Worm (Caenorhabditis elegans) whole organism, L1 larva: Measurements from ENCODE around the gene zip-1.

ENCODE experiments used
- C16A3.4 ChIP-seq: fragments of 150-350 bp; optimal IDR thresholded peaks from 2 replicates; lab custom pipeline; 2014; ENCODE audit warnings: missing biosample characterization, missing genetic modification characterization
- aha-1 ChIP-seq: fragments of 150-350 bp; optimal IDR thresholded peaks from 2 replicates; lab custom pipeline; 2014; ENCODE audit warnings: missing biosample characterization, missing genetic modification characterization
- aly-2 ChIP-seq: fragments of 150-350 bp; optimal IDR thresholded peaks from 2 replicates; lab custom pipeline; 2014; ENCODE audit warnings: missing biosample characterization, missing genetic modification characterization
- ama-1 ChIP-seq: fragments of 150-350 bp; optimal IDR thresholded peaks from 2 replicates; lab custom pipeline; 2014
- blmp-1 ChIP-seq: fragments of 150-350 bp; optimal IDR thresholded peaks from 2 replicates; lab custom pipeline; 2014; ENCODE audit warnings: missing biosample characterization, missing genetic modification characterization
- ceh-8 ChIP-seq: fragments of 200-800 bp; sonication (Bioruptor generic); optimal IDR thresholded peaks from 2 replicates; lab custom pipeline; 2018; ENCODE audit warnings: mild to moderate bottlenecking, missing genetic modification characterization, moderate library complexity, missing compliant biosample characterization
- ceh-88 ChIP-seq: fragments of 200-800 bp; sonication (Bioruptor generic); IDR thresholded peaks from 2 replicates; pipeline ENCODE4 v1.3.6; 2022; ENCODE audit warnings: missing genetic modification characterization, missing compliant biosample characterization
- ceh-90 ChIP-seq: sonication (generic microtip); optimal IDR thresholded peaks from 2 replicates; lab custom pipeline; 2016; ENCODE audit warnings: missing genetic modification characterization, missing compliant biosample characterization
- ces-1 ChIP-seq: fragments of 150-350 bp; optimal IDR thresholded peaks from 2 replicates; lab custom pipeline; 2014; ENCODE audit warnings: missing biosample characterization, missing genetic modification reagents, missing genetic modification characterization
- dpl-1 ChIP-seq, 3 experiments: fragments of 150-350 bp in 2 of 3; sonication (generic microtip) in 1 of 3; optimal IDR thresholded peaks; 2 replicates each; lab custom pipeline; 2014 to 2017; ENCODE audit warnings: missing biosample characterization in 3 of 3, missing genetic modification characterization in 3 of 3, missing genetic modification reagents in 3 of 3
- efl-1 ChIP-seq, 4 experiments: fragments of 150-350 bp; optimal IDR thresholded peaks in 3 of 4; peaks in 1 of 4; 1 replicate in 1 of 4; 2 replicates in 3 of 4; lab custom pipeline; 2014; ENCODE audit warnings: missing biosample characterization in 2 of 4, missing genetic modification characterization in 2 of 4, missing genetic modification reagents in 2 of 4
- efl-3 ChIP-seq: fragments of 200-800 bp; sonication (Bioruptor generic); optimal IDR thresholded peaks from 2 replicates; lab custom pipeline; 2018; ENCODE audit warnings: mild to moderate bottlenecking, missing genetic modification characterization, missing compliant biosample characterization
- fkh-4 ChIP-seq: sonication (generic microtip); optimal IDR thresholded peaks from 2 replicates; lab custom pipeline; 2016; ENCODE audit warnings: missing compliant biosample characterization, missing genetic modification characterization, borderline replicate concordance
- fkh-8 ChIP-seq: sonication (generic microtip); optimal IDR thresholded peaks from 2 replicates; lab custom pipeline; 2016; ENCODE audit warnings: mild to moderate bottlenecking, missing genetic modification characterization, missing compliant biosample characterization
- fos-1 ChIP-seq: fragments of 150-350 bp; optimal IDR thresholded peaks from 2 replicates; lab custom pipeline; 2014; ENCODE audit warnings: missing biosample characterization, missing genetic modification characterization
- hlh-17 ChIP-seq: fragments of 200-800 bp; sonication (Bioruptor generic); optimal IDR thresholded peaks from 2 replicates; lab custom pipeline; 2018; ENCODE audit warnings: missing genetic modification characterization, mild to moderate bottlenecking, missing compliant biosample characterization, moderate library complexity, borderline replicate concordance
- lin-13 ChIP-seq: fragments of 150-350 bp; optimal IDR thresholded peaks from 2 replicates; lab custom pipeline; 2014; ENCODE audit warnings: missing biosample characterization, missing genetic modification reagents, missing genetic modification characterization
- lin-14 ChIP-seq: fragments of 200-800 bp; sonication (Bioruptor generic); optimal IDR thresholded peaks from 2 replicates; lab custom pipeline; 2018; ENCODE audit warnings: mild to moderate bottlenecking, missing genetic modification characterization, moderate library complexity, missing compliant biosample characterization
- lin-15B ChIP-seq: fragments of 150-350 bp; sonication (generic microtip); optimal IDR thresholded peaks from 3 replicates; lab custom pipeline; 2014; ENCODE audit warnings: missing biosample characterization, missing genetic modification characterization
- lin-39 ChIP-seq: fragments of 150-350 bp; optimal IDR thresholded peaks from 2 replicates; lab custom pipeline; 2014; ENCODE audit warnings: missing biosample characterization, missing genetic modification reagents, missing genetic modification characterization
- lir-3 ChIP-seq: sonication (generic microtip); optimal IDR thresholded peaks from 2 replicates; lab custom pipeline; 2016; ENCODE audit warnings: mild to moderate bottlenecking, missing genetic modification characterization, moderate library complexity, missing compliant biosample characterization; ENCODE audit not compliant: poor library complexity
- lsy-2 ChIP-seq, 2 experiments: fragments of 150-350 bp; optimal IDR thresholded peaks; 2 replicates each; lab custom pipeline; 2014; ENCODE audit warnings: missing biosample characterization in 2 of 2, missing genetic modification characterization in 2 of 2
- mab-9 ChIP-seq: fragments of 200-800 bp; sonication (Bioruptor generic); IDR thresholded peaks from 2 replicates; pipeline ENCODE4 v1.3.6; 2022; ENCODE audit warnings: missing genetic modification reagents, missing genetic modification characterization, missing compliant biosample characterization
- nhr-11 ChIP-seq: fragments of 150-350 bp; optimal IDR thresholded peaks from 2 replicates; lab custom pipeline; 2014; ENCODE audit warnings: missing biosample characterization, missing genetic modification characterization
- nhr-20 ChIP-seq: sonication (generic microtip); optimal IDR thresholded peaks from 2 replicates; lab custom pipeline; 2016; ENCODE audit warnings: mild to moderate bottlenecking, missing genetic modification characterization, missing compliant biosample characterization
- nhr-84 ChIP-seq: sonication (generic microtip); optimal IDR thresholded peaks from 2 replicates; lab custom pipeline; 2017; ENCODE audit warnings: missing biosample characterization, missing genetic modification characterization
- nhr-85 ChIP-seq: sonication (generic microtip); peaks from one replicate; lab custom pipeline; 2016; ENCODE audit warnings: missing genetic modification characterization, inconsistent platforms, missing compliant biosample characterization
- nhr-90 ChIP-seq: sonication (generic microtip); optimal IDR thresholded peaks from 2 replicates; lab custom pipeline; 2016; ENCODE audit warnings: mild to moderate bottlenecking, missing genetic modification characterization, missing compliant biosample characterization; ENCODE audit not compliant: poor library complexity
- rnt-1 ChIP-seq: sonication (generic microtip); optimal IDR thresholded peaks from 2 replicates; lab custom pipeline; 2016; ENCODE audit warnings: mild to moderate bottlenecking, missing genetic modification characterization, moderate library complexity, missing compliant biosample characterization
- skn-1 ChIP-seq: fragments of 150-350 bp; optimal IDR thresholded peaks from 2 replicates; lab custom pipeline; 2014; ENCODE audit warnings: missing biosample characterization, missing genetic modification characterization
- snu-23 ChIP-seq: sonication (generic microtip); optimal IDR thresholded peaks from 2 replicates; lab custom pipeline; 2016; ENCODE audit warnings: missing genetic modification characterization, missing compliant biosample characterization
- sox-4 ChIP-seq: sonication (generic microtip); optimal IDR thresholded peaks from 2 replicates; lab custom pipeline; 2016; ENCODE audit warnings: missing genetic modification characterization, missing compliant biosample characterization
- sptf-1 ChIP-seq: fragments of 150-350 bp; optimal IDR thresholded peaks from 2 replicates; lab custom pipeline; 2014; ENCODE audit warnings: missing biosample characterization, missing genetic modification characterization
- tbx-2 ChIP-seq: sonication (generic microtip); optimal IDR thresholded peaks from 2 replicates; lab custom pipeline; 2016; ENCODE audit warnings: missing genetic modification characterization, missing compliant biosample characterization
- tlp-1 ChIP-seq: fragments of 150-350 bp; optimal IDR thresholded peaks from 2 replicates; lab custom pipeline; 2014; ENCODE audit warnings: missing biosample characterization, missing genetic modification characterization
- unc-130 ChIP-seq: fragments of 150-350 bp; optimal IDR thresholded peaks from 2 replicates; lab custom pipeline; 2017; ENCODE audit warnings: missing biosample characterization, missing genetic modification characterization, inconsistent platforms
- unc-30 ChIP-seq: sonication (generic microtip); optimal IDR thresholded peaks from 2 replicates; lab custom pipeline; 2017; ENCODE audit warnings: missing biosample characterization, missing genetic modification characterization
- unc-86 ChIP-seq: sonication (generic microtip); optimal IDR thresholded peaks from 2 replicates; lab custom pipeline; 2016; ENCODE audit warnings: missing genetic modification characterization, missing compliant biosample characterization
- vab-15 ChIP-seq: sonication (generic microtip); optimal IDR thresholded peaks from 2 replicates; lab custom pipeline; 2017; ENCODE audit warnings: missing genotype, mild to moderate bottlenecking, missing genetic modification characterization, missing compliant biosample characterization
- zag-1 ChIP-seq: fragments of 150-350 bp; optimal IDR thresholded peaks from 2 replicates; lab custom pipeline; 2014; ENCODE audit warnings: missing biosample characterization, missing genetic modification characterization
- ztf-11 ChIP-seq, 2 experiments: sonication (generic microtip); optimal IDR thresholded peaks; 2 replicates each; lab custom pipeline; 2016 to 2017; ENCODE audit warnings: missing genetic modification characterization in 2 of 2, missing biosample characterization in 1 of 2, missing compliant biosample characterization in 1 of 2
- ztf-4 ChIP-seq: fragments of 150-350 bp; optimal IDR thresholded peaks from 2 replicates; lab custom pipeline; 2014; ENCODE audit warnings: missing biosample characterization, missing genetic modification characterization

The zip-1 gene

DNA sequence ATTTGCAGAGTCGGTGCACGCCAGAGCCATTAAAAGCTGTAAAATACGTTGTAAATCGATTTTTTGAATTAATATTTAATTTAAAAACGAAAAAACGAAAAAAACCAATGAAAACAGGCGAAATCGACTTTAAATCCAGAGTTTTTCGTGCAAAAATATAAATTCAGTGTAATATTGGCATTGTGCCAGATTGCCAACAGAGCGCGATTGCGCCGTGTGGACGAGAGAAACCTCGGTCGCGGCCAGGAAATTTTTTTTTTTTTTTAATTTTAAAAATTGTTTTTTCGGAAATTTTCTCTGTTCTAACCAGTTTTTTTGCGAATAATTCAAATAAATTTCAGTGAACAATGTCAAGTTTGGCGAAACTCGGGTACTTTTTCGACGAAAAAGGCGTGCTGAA is 17.8 kb downstream of the zip-1 start, which contains the start of the genes pph-4.1 and Y75B8A.31 (continued):
- peak in 1 of 2 experiments; percentile 87 for TF ChIP-seq ztf-11 (tag; optimal IDR thresholded peaks at IDR 0.05; lab: Kevin White, UChicago)
- no peak for TF ChIP-seq tlp-1 (tag; lab: Kevin White, UChicago)
- peak; percentile 87 for TF ChIP-seq lin-13 (GFP tag; lab: Kevin White, UChicago)
- peak; percentile 39 for TF ChIP-seq nhr-11 (tag; lab: Kevin White, UChicago)
- peak; percentile 96 for TF ChIP-seq lin-15B
- TF ChIP-seq efl-3 (GFP tag; lab: Kevin White, UChicago) = no peak

DNA sequence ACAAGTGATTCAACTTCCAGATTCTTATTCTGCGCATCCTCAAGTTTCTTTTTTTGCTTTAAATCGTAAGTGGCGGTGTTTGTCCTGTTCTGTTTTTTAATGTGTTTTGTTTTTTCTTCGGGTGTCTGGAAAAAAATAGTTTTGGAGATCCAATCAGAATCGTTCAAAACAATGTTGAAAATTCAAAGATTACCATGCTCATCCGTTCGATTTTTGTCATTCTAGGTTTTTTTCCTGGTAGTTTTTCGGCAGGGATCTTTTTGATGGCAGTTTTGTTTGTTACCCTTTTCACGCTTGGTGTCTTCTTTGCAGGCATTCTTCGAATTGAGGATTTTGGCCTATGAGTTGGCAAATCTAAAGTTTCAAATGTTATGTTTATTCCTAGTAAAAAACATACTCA is 23.0 kb downstream of the zip-1 start:
- TF ChIP-seq vab-15 (tag; lab: Kevin White, UChicago) (no peak), ceh-8 (GFP tag; lab: Kevin White, UChicago) (no peak), hlh-17 (GFP tag; lab: Kevin White, UChicago) (no peak), unc-130 (tag; lab: Kevin White, UChicago) (no peak), fkh-8 (no peak), mab-9 (GFP tag; lab: Robert Waterston, UW) (no peak)

DNA sequence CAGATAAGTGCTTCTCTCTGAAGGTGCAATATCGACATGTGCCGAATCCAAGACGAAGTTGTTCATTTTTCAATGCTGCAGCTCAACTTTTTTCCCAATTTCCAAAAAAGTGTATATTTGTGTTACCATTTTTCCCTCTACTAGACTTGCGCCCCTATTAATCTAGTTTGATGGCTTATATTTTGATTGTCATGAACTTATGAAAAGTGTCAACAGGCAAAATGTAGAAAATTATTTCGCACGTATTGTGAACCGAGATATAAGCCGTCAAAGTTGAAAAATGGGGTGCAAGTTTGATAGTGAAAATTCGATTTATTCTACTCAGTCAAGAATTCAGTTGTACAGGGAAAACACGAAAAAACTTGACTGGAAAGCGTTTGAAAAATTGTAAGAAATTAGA is 24.9 kb downstream of the zip-1 start, which contains the start of gene Y75B8A.32:
Y75B8A.32 (minus strand) TSS at position 101 of the 400 bp plus-strand sequence.
- no peak for TF ChIP-seq lir-3 (tag; lab: Kevin White, UChicago)
- TF ChIP-seq aha-1 (tag; lab: Kevin White, UChicago) = no peak
- TF ChIP-seq nhr-20 (tag; lab: Kevin White, UChicago) = no peak

DNA sequence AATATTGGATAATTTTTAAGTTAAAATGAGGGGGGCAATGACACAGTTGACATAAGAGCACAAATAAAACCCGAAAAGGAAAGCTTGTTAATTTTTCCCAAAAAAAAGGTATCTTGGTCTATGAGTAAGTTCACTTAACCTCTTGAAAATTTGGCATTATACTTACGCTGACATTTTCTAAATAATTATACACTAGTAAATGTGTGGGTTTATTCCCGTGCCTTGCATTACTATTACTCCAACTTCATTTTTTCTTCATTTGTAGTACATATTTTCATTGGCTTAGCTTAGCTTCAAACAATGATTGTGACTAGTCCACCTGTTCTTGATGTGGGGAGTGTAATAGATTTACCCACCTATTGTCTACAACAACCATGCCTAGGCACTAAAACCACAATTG is 25.7 kb downstream of the zip-1 start, which contains the start of gene Y75B8A.34:
Y75B8A.34 (plus strand) TSS at position 301 of the 400 bp plus-strand sequence.
- TF ChIP-seq blmp-1 (no peak), ces-1 (no peak), unc-30 (tag; lab: Kevin White, UChicago) (no peak), unc-86 (tag; lab: Kevin White, UChicago) (no peak), fos-1 (tag; lab: Kevin White, UChicago) (no peak), hlh-17 (GFP tag; lab: Kevin White, UChicago) (no peak), nhr-85 (tag; lab: Kevin White, UChicago) (no peak), dpl-1 (GFP tag; optimal IDR thresholded peaks at IDR 0.05; lab: Kevin White, UChicago) (no peak), rnt-1 (tag; lab: Kevin White, UChicago) (no peak)

DNA sequence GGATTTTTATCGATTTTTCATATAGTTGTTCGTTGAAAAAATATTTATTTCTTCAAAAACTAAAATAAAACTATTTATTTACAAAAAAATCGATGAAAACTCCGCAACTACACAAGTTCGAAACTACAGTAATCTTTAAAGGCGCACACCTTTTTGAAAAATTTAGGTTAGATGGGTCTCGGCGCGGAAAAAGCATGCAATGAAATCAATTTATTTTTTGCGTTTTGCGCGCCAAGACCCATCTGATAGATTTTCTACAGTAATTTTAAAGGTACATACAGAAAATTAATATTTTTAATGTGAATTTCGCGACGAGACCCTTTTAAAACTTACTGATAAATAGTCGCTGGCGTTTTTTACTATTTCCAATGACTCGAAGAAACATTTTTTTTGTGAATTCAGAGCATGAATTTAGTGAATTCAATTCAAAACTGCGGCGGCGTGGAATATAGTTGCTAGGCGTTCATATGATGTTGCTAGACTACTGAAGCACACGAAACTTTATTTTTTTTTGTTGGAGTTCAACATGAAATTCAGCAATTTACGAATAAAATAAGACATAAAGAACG is 33.5 kb downstream of the zip-1 start, which contains the start of gene Y75B8A.33:
Y75B8A.33 (minus strand) TSS at position 385 of the 569 bp plus-strand sequence.
- TF ChIP-seq sptf-1 (tag; lab: Kevin White, UChicago) (no peak), fkh-4 (tag; lab: Kevin White, UChicago) (no peak), ztf-4 (tag; lab: Kevin White, UChicago) (peak; percentile 45), sox-4 (no peak), lsy-2 (tag; optimal IDR thresholded peaks at IDR 0.05; lab: Kevin White, UChicago) (peak in 1 of 2 experiments; percentile 1), tbx-2 (tag; lab: Kevin White, UChicago) (no peak), nhr-85 (tag; lab: Kevin White, UChicago) (no peak), rnt-1 (tag; lab: Kevin White, UChicago) (no peak), aha-1 (tag; lab: Kevin White, UChicago) (no peak), zag-1 (no peak), ceh-90 (tag; lab: Kevin White, UChicago) (no peak), efl-1 (optimal IDR thresholded peaks at IDR 0.05; lab: Kevin White, UChicago) (no peak), efl-1 (GFP tag; optimal IDR thresholded peaks at IDR 0.05 in 1 of 2; lab: Kevin White, UChicago) (peak in 1 of 2 experiments; percentile 60), skn-1 (tag; lab: Kevin White, UChicago) (no peak), nhr-90 (tag; lab: Kevin White, UChicago) (no peak), fos-1 (tag; lab: Kevin White, UChicago) (no peak), ama-1 (lab: Kevin White, UChicago) (peak; percentile 61), C16A3.4 (tag; lab: Kevin White, UChicago) (no peak), lin-14 (GFP tag; lab: Kevin White, UChicago) (no peak), ceh-88 (no peak), unc-30 (tag; lab: Kevin White, UChicago) (no peak), snu-23 (GFP tag; lab: Kevin White, UChicago) (no peak), unc-86 (tag; lab: Kevin White, UChicago) (no peak), lin-39 (tag; lab: Kevin White, UChicago) (no peak), aly-2 (tag; lab: Kevin White, UChicago) (no peak), nhr-84 (tag; lab: Kevin White, UChicago) (no peak)
